Worm (Caenorhabditis elegans) whole organism, late embryonic: ENCODE results near the gene F54D8.10.
A peak's percentile ranks its signal among the peaks of the same experiment; 100 is the strongest.

Experiments
- F13H6.1 ChIP-seq: sonication (generic microtip); optimal IDR thresholded peaks from 2 replicates; lab custom pipeline; 2016; ENCODE audit warnings: missing genetic modification characterization, missing compliant biosample characterization
- T23F11.4 ChIP-seq: fragments of 200-800 bp; sonication (Bioruptor generic); optimal IDR thresholded peaks from 2 replicates; lab custom pipeline; 2018; ENCODE audit warnings: mild to moderate bottlenecking, missing genetic modification characterization, missing compliant biosample characterization
- ama-1 ChIP-seq: fragments of 150-350 bp; optimal IDR thresholded peaks from 2 replicates; lab custom pipeline; 2014
- ceh-18 ChIP-seq: sonication (generic microtip); optimal IDR thresholded peaks from 2 replicates; lab custom pipeline; 2016; ENCODE audit warnings: missing genetic modification characterization, missing compliant biosample characterization
- ceh-22 ChIP-seq: sonication (generic microtip); optimal IDR thresholded peaks from 2 replicates; lab custom pipeline; 2017; ENCODE audit warnings: missing biosample characterization, missing genetic modification characterization
- ceh-24 ChIP-seq: sonication (generic microtip); optimal IDR thresholded peaks from 2 replicates; lab custom pipeline; 2016; ENCODE audit warnings: mild to moderate bottlenecking, missing genetic modification characterization, missing compliant biosample characterization
- ceh-30 ChIP-seq: fragments of 150-350 bp; optimal IDR thresholded peaks from 2 replicates; lab custom pipeline; 2014; ENCODE audit warnings: missing biosample characterization, missing genetic modification characterization
- ceh-34 ChIP-seq: sonication (generic microtip); optimal IDR thresholded peaks from 2 replicates; lab custom pipeline; 2016; ENCODE audit warnings: mild to moderate bottlenecking, missing genetic modification characterization, missing compliant biosample characterization
- ceh-45 ChIP-seq: fragments of 200-800 bp; sonication (Bioruptor generic); IDR thresholded peaks from 2 replicates; pipeline ENCODE4 v1.3.6; 2022; ENCODE audit warnings: missing genetic modification reagents, missing genetic modification characterization, missing compliant biosample characterization
- che-1 ChIP-seq: sonication (generic microtip); optimal IDR thresholded peaks from 2 replicates; lab custom pipeline; 2016; ENCODE audit warnings: mild to moderate bottlenecking, missing genetic modification characterization, missing compliant biosample characterization
- dmd-4 ChIP-seq: sonication (generic microtip); optimal IDR thresholded peaks from 2 replicates; lab custom pipeline; 2016; ENCODE audit warnings: borderline replicate concordance, missing genetic modification characterization, missing compliant biosample characterization
- dve-1 ChIP-seq: sonication (generic microtip); optimal IDR thresholded peaks from 2 replicates; lab custom pipeline; 2017; ENCODE audit warnings: antibody characterized with exemption, mild to moderate bottlenecking, missing genetic modification characterization, missing compliant biosample characterization
- elt-2 ChIP-seq: sonication (generic microtip); optimal IDR thresholded peaks from 2 replicates; lab custom pipeline; 2016; ENCODE audit warnings: missing genetic modification reagents, missing genetic modification characterization, missing compliant biosample characterization
- ets-4 ChIP-seq: sonication (generic microtip); optimal IDR thresholded peaks from 2 replicates; lab custom pipeline; 2016; ENCODE audit warnings: missing genetic modification characterization, missing compliant biosample characterization
- fkh-10 ChIP-seq: fragments of 150-350 bp; optimal IDR thresholded peaks from 2 replicates; lab custom pipeline; 2014; ENCODE audit warnings: missing biosample characterization, missing genetic modification reagents, missing genetic modification characterization
- gmeb-2 ChIP-seq: sonication (generic microtip); optimal IDR thresholded peaks from 2 replicates; lab custom pipeline; 2016; ENCODE audit warnings: missing genetic modification characterization, inconsistent platforms, missing compliant biosample characterization
- hlh-13 ChIP-seq: fragments of 200-800 bp; sonication (Bioruptor generic); optimal IDR thresholded peaks from 2 replicates; lab custom pipeline; 2018; ENCODE audit warnings: mild to moderate bottlenecking, missing genetic modification characterization, missing compliant biosample characterization
- hlh-15 ChIP-seq: sonication (generic microtip); optimal IDR thresholded peaks from 2 replicates; lab custom pipeline; 2016; ENCODE audit warnings: missing genetic modification characterization, missing compliant biosample characterization
- hlh-30 ChIP-seq: sonication (generic microtip); optimal IDR thresholded peaks from 2 replicates; lab custom pipeline; 2017; ENCODE audit warnings: antibody characterized with exemption, missing genetic modification characterization, missing compliant biosample characterization; ENCODE audit not compliant: insufficient read depth
- hlh-8 ChIP-seq: sonication (generic microtip); optimal IDR thresholded peaks from 2 replicates; lab custom pipeline; 2016; ENCODE audit warnings: missing genotype, missing genetic modification characterization, missing compliant biosample characterization
- madf-2 ChIP-seq: sonication (generic microtip); optimal IDR thresholded peaks from 2 replicates; lab custom pipeline; 2017; ENCODE audit warnings: missing genetic modification characterization, missing compliant biosample characterization
- mec-3 ChIP-seq: sonication (generic microtip); optimal IDR thresholded peaks from 2 replicates; lab custom pipeline; 2016; ENCODE audit warnings: borderline replicate concordance, missing genetic modification characterization, missing compliant biosample characterization
- nhr-11 ChIP-seq: fragments of 150-350 bp; optimal IDR thresholded peaks from 2 replicates; lab custom pipeline; 2014; ENCODE audit warnings: missing biosample characterization, missing genetic modification characterization
- ref-2 ChIP-seq: sonication (generic microtip); optimal IDR thresholded peaks from 2 replicates; lab custom pipeline; 2016; ENCODE audit warnings: missing genetic modification characterization, missing compliant biosample characterization
- syd-9 ChIP-seq: sonication (generic microtip); optimal IDR thresholded peaks from 2 replicates; lab custom pipeline; 2016; ENCODE audit warnings: mild to moderate bottlenecking, missing genetic modification characterization, moderate library complexity, missing compliant biosample characterization
- tbx-2 ChIP-seq: sonication (generic microtip); optimal IDR thresholded peaks from 2 replicates; lab custom pipeline; 2016; ENCODE audit warnings: missing genetic modification characterization, missing compliant biosample characterization
- tbx-7 ChIP-seq: sonication (generic microtip); optimal IDR thresholded peaks from 2 replicates; lab custom pipeline; 2016; ENCODE audit warnings: missing genotype, missing genetic modification characterization, missing compliant biosample characterization
- unc-42 ChIP-seq: sonication (generic microtip); optimal IDR thresholded peaks from 2 replicates; lab custom pipeline; 2016; ENCODE audit warnings: missing genotype, missing genetic modification characterization, missing compliant biosample characterization
- unc-55 ChIP-seq: sonication (generic microtip); optimal IDR thresholded peaks from 2 replicates; lab custom pipeline; 2017; ENCODE audit warnings: missing biosample characterization, missing genetic modification reagents, missing genetic modification characterization
- unc-86 ChIP-seq: sonication (generic microtip); optimal IDR thresholded peaks from 2 replicates; lab custom pipeline; 2016; ENCODE audit warnings: missing genetic modification characterization, missing compliant biosample characterization
- ztf-16 ChIP-seq: sonication (generic microtip); optimal IDR thresholded peaks from 2 replicates; lab custom pipeline; 2017; ENCODE audit warnings: missing genetic modification characterization, missing compliant biosample characterization

The F54D8.10 gene

DNA sequence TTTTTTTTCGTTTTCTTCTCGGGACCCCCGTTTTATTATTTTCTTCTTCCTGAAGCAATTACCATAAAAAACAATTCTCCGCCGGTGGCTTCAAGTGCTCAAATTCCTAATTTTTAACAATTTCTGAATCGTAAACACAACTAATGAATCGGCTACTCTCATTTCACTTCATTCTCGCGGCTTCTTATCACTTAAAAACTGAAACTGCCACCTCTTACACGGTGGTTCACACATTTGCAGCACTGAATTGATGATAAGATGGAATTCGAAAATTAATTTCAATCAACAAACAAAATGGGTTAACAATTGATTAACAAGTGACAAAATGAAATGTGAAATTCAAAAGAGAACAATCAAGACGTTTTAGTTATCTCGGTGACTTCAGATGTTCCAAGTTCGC lies 42.5 kb downstream of the F54D8.10 start:
- TF ChIP-seq mec-3 (tag; lab: Kevin White, UChicago) = no peak
- TF ChIP-seq ceh-34 (tag; lab: Kevin White, UChicago) = no peak
- TF ChIP-seq hlh-15 (tag; lab: Kevin White, UChicago) = no peak
- TF ChIP-seq ref-2 (tag; lab: Kevin White, UChicago) = no peak
- no peak for TF ChIP-seq T23F11.4 (GFP tag; lab: Kevin White, UChicago)
- TF ChIP-seq madf-2 = no peak

ce11 chrIII:5137685-5138084 lies 43.1 kb downstream of the F54D8.10 start:
- TF ChIP-seq ceh-45 (GFP tag; lab: Robert Waterston, UW) (no peak), ceh-22 (tag; lab: Kevin White, UChicago) (no peak), syd-9 (no peak), tbx-2 (tag; lab: Kevin White, UChicago) (peak; percentile 12)

ce11 chrIII:5138940-5139533 lies 44.4 kb downstream of the F54D8.10 start:
- TF ChIP-seq dve-1 (tag; lab: Kevin White, UChicago) (no peak), unc-86 (tag; lab: Kevin White, UChicago) (no peak), fkh-10 (no peak), ceh-24 (tag; lab: Kevin White, UChicago) (no peak), hlh-8 (tag; lab: Kevin White, UChicago) (no peak), nhr-11 (no peak), hlh-13 (GFP tag; lab: Kevin White, UChicago) (no peak), dmd-4 (tag; lab: Kevin White, UChicago) (no peak), ceh-30 (tag; lab: Kevin White, UChicago) (no peak), unc-42 (tag; lab: Kevin White, UChicago) (peak; percentile 89), tbx-2 (tag; lab: Kevin White, UChicago) (peak; percentile 70), syd-9 (no peak), gmeb-2 (tag; lab: Kevin White, UChicago) (no peak), ama-1 (no peak)
- TF ChIP-seq, all 69 proteins: peak for 2

ce11 chrIII:5139768-5140167 lies 45.2 kb downstream of the F54D8.10 start:
- TF ChIP-seq ceh-24 (tag; lab: Kevin White, UChicago) = no peak
- TF ChIP-seq unc-55 (GFP tag; lab: Kevin White, UChicago) = peak; percentile 84
- TF ChIP-seq tbx-2 (tag; lab: Kevin White, UChicago) = peak; percentile 78

DNA sequence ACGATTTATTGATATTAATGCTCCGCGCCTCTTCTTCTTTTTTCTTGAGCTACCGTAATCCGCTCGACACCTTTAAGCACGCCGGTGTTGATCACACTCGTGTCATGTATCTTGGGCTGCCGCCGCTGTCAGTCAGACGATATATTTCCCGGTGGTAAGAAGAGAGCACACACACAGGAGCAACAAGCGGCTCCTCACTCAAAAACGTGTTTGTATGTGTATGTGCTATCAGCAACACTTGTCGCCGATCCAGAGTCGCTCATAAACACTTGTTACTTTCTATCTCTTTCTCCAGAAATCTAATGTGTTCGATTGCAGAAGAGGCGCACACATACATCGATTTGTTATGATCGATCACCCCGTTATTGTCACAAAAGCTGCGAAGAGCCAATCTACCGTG lies 46.0 kb downstream of the F54D8.10 start:
- peak; percentile 3 for TF ChIP-seq ets-4 (tag; lab: Kevin White, UChicago)
- no peak for TF ChIP-seq ceh-22 (tag; lab: Kevin White, UChicago)
- TF ChIP-seq unc-55 (GFP tag; lab: Kevin White, UChicago) = peak; percentile 71
- no peak for TF ChIP-seq ztf-16 (tag; lab: Kevin White, UChicago)
- peak; percentile 53 for TF ChIP-seq ceh-18 (tag; lab: Kevin White, UChicago)
- peak; percentile 90 for TF ChIP-seq tbx-2 (tag; lab: Kevin White, UChicago)

- TF ChIP-seq F13H6.1 (tag; lab: Kevin White, UChicago) (no peak), hlh-30 (tag; lab: Kevin White, UChicago) (peak; percentile 28), ceh-34 (tag; lab: Kevin White, UChicago) (no peak), unc-55 (GFP tag; lab: Kevin White, UChicago) (peak; percentile 4)
These were observed 47.3 kb downstream of the F54D8.10 start for ce11 chrIII:5141935-5142334.

- TF ChIP-seq che-1 (tag; lab: Kevin White, UChicago) = no peak
- TF ChIP-seq tbx-7 (tag; lab: Kevin White, UChicago) = no peak
- TF ChIP-seq ref-2 (tag; lab: Kevin White, UChicago) = no peak
- TF ChIP-seq elt-2 = peak; percentile 18
- TF ChIP-seq unc-55 (GFP tag; lab: Kevin White, UChicago) = no peak
- no peak for TF ChIP-seq ceh-24 (tag; lab: Kevin White, UChicago)
These were observed 48.9 kb downstream of the F54D8.10 start for ce11 chrIII:5143520-5143919.
